Fruit fly (Drosophila melanogaster) whole organism, embryonic: Measurements from ENCODE around the gene Nckx30C.
A peak's percentile ranks its signal among the peaks of the same experiment; 100 is the strongest.

Source experiments
- Abd-B ChIP-seq: fragments of 200-800 bp; sonication (Bioruptor generic); optimal IDR thresholded peaks from 2 replicates; lab custom pipeline; 2018; ENCODE audit warnings: missing biosample characterization, mild to moderate bottlenecking, missing genetic modification characterization, moderate library complexity
- C15 ChIP-seq: fragments of 200-800 bp; sonication (Bioruptor generic); IDR thresholded peaks from 3 replicates; pipeline ENCODE4 v1.3.6; 2022; ENCODE audit warnings: missing biosample characterization, missing genetic modification characterization
- CG11560 ChIP-seq: fragments of 200-800 bp; sonication (Bioruptor generic); IDR thresholded peaks from 3 replicates; pipeline ENCODE4 v1.3.6; 2022; ENCODE audit warnings: missing biosample characterization, missing genetic modification characterization
- CG12155 ChIP-seq: fragments of 200-800 bp; sonication (Bioruptor generic); optimal IDR thresholded peaks from 3 replicates; lab custom pipeline; 2016; ENCODE audit warnings: missing biosample characterization, missing genetic modification characterization
- CG14014 ChIP-seq: fragments of 200-800 bp; sonication (Bioruptor generic); IDR thresholded peaks from 2 replicates; pipeline ENCODE4 v1.3.6; 2022; ENCODE audit warnings: missing biosample characterization, missing genetic modification characterization
- CG15479 ChIP-seq: fragments of 200-800 bp; sonication (Bioruptor generic); optimal IDR thresholded peaks from 3 replicates; lab custom pipeline; 2019; ENCODE audit warnings: missing biosample characterization, mild to moderate bottlenecking, missing genetic modification characterization, moderate library complexity
- CG17186 ChIP-seq: fragments of 200-800 bp; sonication (Bioruptor generic); optimal IDR thresholded peaks from 3 replicates; lab custom pipeline; 2017; ENCODE audit warnings: missing biosample characterization, missing genetic modification reagents, missing genetic modification characterization
- CG17361 ChIP-seq: fragments of 200-800 bp; sonication (Bioruptor generic); IDR thresholded peaks from 3 replicates; pipeline ENCODE4 v1.3.6; 2022; ENCODE audit warnings: missing biosample characterization, missing genetic modification characterization
- CG2889 ChIP-seq: fragments of 200-800 bp; sonication (Bioruptor generic); IDR thresholded peaks from 3 replicates; pipeline ENCODE4 v1.3.6; 2022; ENCODE audit warnings: missing biosample characterization, missing genetic modification characterization
- CG30020 ChIP-seq: fragments of 200-800 bp; optimal IDR thresholded peaks from 2 replicates; lab custom pipeline; 2019; ENCODE audit warnings: missing biosample characterization, mild to moderate bottlenecking, missing genetic modification characterization, moderate library complexity
- CG30431 ChIP-seq: fragments of 200-800 bp; sonication (Bioruptor generic); optimal IDR thresholded peaks from 2 replicates; lab custom pipeline; 2017; ENCODE audit warnings: missing biosample characterization, missing genetic modification characterization
- CG31365 ChIP-seq: fragments of 200-800 bp; sonication (Bioruptor generic); optimal IDR thresholded peaks from 2 replicates; lab custom pipeline; 2018; ENCODE audit warnings: missing biosample characterization, mild to moderate bottlenecking, missing genetic modification characterization
- CG33557 ChIP-seq: fragments of 200-800 bp; sonication (Bioruptor generic); optimal IDR thresholded peaks from 2 replicates; lab custom pipeline; 2019; ENCODE audit warnings: missing biosample characterization, mild to moderate bottlenecking, missing genetic modification characterization, moderate library complexity
- CG4404 ChIP-seq: fragments of 200-800 bp; sonication (Bioruptor generic); IDR thresholded peaks from 2 replicates; pipeline ENCODE4 v1.3.6; 2022; ENCODE audit warnings: missing biosample characterization, missing genetic modification characterization
- CG8478 ChIP-seq: fragments of >200 bp; optimal IDR thresholded peaks from 2 replicates; lab custom pipeline; 2018
- CG8924 ChIP-seq: fragments of 200-800 bp; optimal IDR thresholded peaks from 3 replicates; lab custom pipeline; 2019; ENCODE audit warnings: missing biosample characterization, mild to moderate bottlenecking, missing genetic modification characterization, moderate library complexity
- CG9876 ChIP-seq: fragments of 200-800 bp; sonication (Bioruptor generic); optimal IDR thresholded peaks from 2 replicates; lab custom pipeline; 2016; ENCODE audit warnings: missing biosample characterization, missing genetic modification characterization
- Deaf1 ChIP-seq: fragments of 200-800 bp; optimal IDR thresholded peaks from 3 replicates; lab custom pipeline; 2019; ENCODE audit warnings: missing biosample characterization, mild to moderate bottlenecking, missing genetic modification characterization, moderate library complexity
- Dip2 ChIP-seq: fragments of 200-800 bp; sonication (Bioruptor generic); IDR thresholded peaks from 2 replicates; pipeline ENCODE4 v1.3.6; 2022; ENCODE audit warnings: missing biosample characterization, missing genetic modification characterization
- ERR ChIP-seq: fragments of 200-800 bp; sonication (Bioruptor generic); optimal IDR thresholded peaks from 2 replicates; lab custom pipeline; 2016; ENCODE audit warnings: missing biosample characterization, missing genetic modification characterization
- Ets65A ChIP-seq: fragments of 200-800 bp; sonication (Bioruptor generic); peaks from one replicate; lab custom pipeline; 2016; ENCODE audit warnings: missing biosample characterization, missing genetic modification characterization
- H2.0 ChIP-seq: fragments of 200-800 bp; sonication (Bioruptor generic); IDR thresholded peaks from 2 replicates; pipeline ENCODE4 v1.3.6; 2022; ENCODE audit warnings: missing biosample characterization, missing genetic modification characterization
- HLH54F ChIP-seq: fragments of 200-800 bp; sonication (Bioruptor generic); optimal IDR thresholded peaks from 3 replicates; lab custom pipeline; 2016; ENCODE audit warnings: missing biosample characterization, missing genetic modification characterization
- Hsf ChIP-seq: fragments of 200-800 bp; sonication (Bioruptor generic); optimal IDR thresholded peaks from 3 replicates; lab custom pipeline; 2016; ENCODE audit warnings: missing biosample characterization, missing genetic modification characterization
- Med ChIP-seq: fragments of 200-800 bp; sonication (Bioruptor generic); peaks from one replicate; lab custom pipeline; 2016; ENCODE audit warnings: missing biosample characterization, missing genetic modification characterization, mild to moderate bottlenecking, inconsistent platforms, moderate library complexity
- Mrtf ChIP-seq: fragments of 200-800 bp; sonication (Bioruptor generic); IDR thresholded peaks from 3 replicates; pipeline ENCODE4 v1.3.6; 2022; ENCODE audit warnings: missing biosample characterization, missing genetic modification characterization
- Oli ChIP-seq: fragments of 200-800 bp; sonication (Bioruptor generic); optimal IDR thresholded peaks from 2 replicates; lab custom pipeline; 2018; ENCODE audit warnings: missing biosample characterization, mild to moderate bottlenecking, missing genetic modification characterization, moderate library complexity
- Pdp1 ChIP-seq, 2 experiments: fragments of 200-800 bp; sonication (Bioruptor generic); optimal IDR thresholded peaks; 3 replicates each; lab custom pipeline; 2016; ENCODE audit warnings: missing biosample characterization in 2 of 2, missing genetic modification characterization in 2 of 2, mild to moderate bottlenecking in 1 of 2, moderate library complexity in 1 of 2
- Sry-β ChIP-seq: fragments of 200-800 bp; sonication (Bioruptor generic); optimal IDR thresholded peaks from 2 replicates; lab custom pipeline; 2018; ENCODE audit warnings: missing biosample characterization, mild to moderate bottlenecking, missing genetic modification characterization, moderate library complexity
- Vsx1 ChIP-seq: fragments of 200-800 bp; sonication (Bioruptor generic); optimal IDR thresholded peaks from 2 replicates; lab custom pipeline; 2017; ENCODE audit warnings: missing biosample characterization, mild to moderate bottlenecking, missing genetic modification characterization, missing genetic modification reagents
- cg ChIP-seq: fragments of 200-800 bp; sonication (Bioruptor generic); optimal IDR thresholded peaks from 3 replicates; lab custom pipeline; 2019; ENCODE audit warnings: missing biosample characterization, mild to moderate bottlenecking, missing genetic modification characterization, moderate library complexity
- corto ChIP-seq: fragments of 200-800 bp; sonication (Bioruptor generic); optimal IDR thresholded peaks from 2 replicates; lab custom pipeline; 2016; ENCODE audit warnings: missing biosample characterization, mild to moderate bottlenecking, missing genetic modification characterization, moderate library complexity
- crol ChIP-seq: fragments of 200-800 bp; sonication (Bioruptor generic); IDR thresholded peaks from 2 replicates; pipeline ENCODE4 v1.3.6; 2022; ENCODE audit warnings: missing biosample characterization, missing genetic modification characterization
- da ChIP-seq: fragments of 200-800 bp; sonication (Bioruptor generic); optimal IDR thresholded peaks from 2 replicates; lab custom pipeline; 2016; ENCODE audit warnings: missing biosample characterization, missing genetic modification characterization
- dimm ChIP-seq: fragments of 200-800 bp; sonication (Bioruptor generic); IDR thresholded peaks from 2 replicates; pipeline ENCODE4 v1.3.6; 2022; ENCODE audit warnings: missing biosample characterization, missing genetic modification characterization
- dmrt11E ChIP-seq: fragments of 200-800 bp; sonication (Bioruptor generic); optimal IDR thresholded peaks from 3 replicates; lab custom pipeline; 2018; ENCODE audit warnings: missing biosample characterization, mild to moderate bottlenecking, missing genetic modification characterization, moderate library complexity
- hbn ChIP-seq: fragments of 200-800 bp; sonication (Bioruptor generic); IDR thresholded peaks from 2 replicates; pipeline ENCODE4 v1.3.6; 2022; ENCODE audit warnings: missing biosample characterization, missing genetic modification characterization; ENCODE audit not compliant: partially characterized antibody
- hkb ChIP-seq, 2 experiments: fragments of 200-800 bp in 1 of 2; fragments of >200 bp in 1 of 2; sonication (Bioruptor generic) in 1 of 2; IDR thresholded peaks in 1 of 2; optimal IDR thresholded peaks in 1 of 2; 2 replicates each; pipeline versions ENCODE4 v1.3.6 to Lab custom; 2017 to 2022; ENCODE audit warnings: missing biosample characterization in 1 of 2, missing genetic modification characterization in 1 of 2
- lab ChIP-seq: fragments of 200-800 bp; sonication (Bioruptor generic); optimal IDR thresholded peaks from 3 replicates; lab custom pipeline; 2017; ENCODE audit warnings: missing biosample characterization, missing genetic modification characterization, mild to moderate bottlenecking, moderate library complexity, missing genetic modification reagents
- nom ChIP-seq: fragments of 200-800 bp; sonication (Bioruptor generic); optimal IDR thresholded peaks from 2 replicates; lab custom pipeline; 2017; ENCODE audit warnings: missing biosample characterization, missing genetic modification characterization, mild to moderate bottlenecking, moderate library complexity, missing genetic modification reagents
- pb ChIP-seq: fragments of 200-800 bp; sonication (Bioruptor generic); optimal IDR thresholded peaks from 3 replicates; lab custom pipeline; 2016; ENCODE audit warnings: missing biosample characterization, missing genetic modification characterization
- pita ChIP-seq: fragments of 200-800 bp; sonication (Bioruptor generic); optimal IDR thresholded peaks from 2 replicates; lab custom pipeline; 2017; ENCODE audit warnings: missing biosample characterization, mild to moderate bottlenecking, missing genetic modification characterization
- scrt ChIP-seq: fragments of 200-800 bp; sonication (Bioruptor generic); optimal IDR thresholded peaks from 2 replicates; lab custom pipeline; 2018; ENCODE audit warnings: missing biosample characterization, mild to moderate bottlenecking, missing genetic modification characterization, moderate library complexity
- shn ChIP-seq: fragments of 200-800 bp; sonication (Bioruptor generic); optimal IDR thresholded peaks from 3 replicates; lab custom pipeline; 2016; ENCODE audit warnings: missing biosample characterization, missing genetic modification characterization
- sug ChIP-seq: fragments of 200-800 bp; optimal IDR thresholded peaks from 2 replicates; lab custom pipeline; 2019; ENCODE audit warnings: missing biosample characterization, mild to moderate bottlenecking, missing genetic modification characterization, moderate library complexity
- unc-4 ChIP-seq: fragments of 200-800 bp; sonication (Bioruptor generic); IDR thresholded peaks from 2 replicates; pipeline ENCODE4 v1.3.6; 2022; ENCODE audit warnings: missing biosample characterization, missing genetic modification characterization; ENCODE audit not compliant: partially characterized antibody
- unpg ChIP-seq: fragments of 200-800 bp; sonication (Bioruptor generic); optimal IDR thresholded peaks from 3 replicates; lab custom pipeline; 2018; ENCODE audit warnings: missing biosample characterization, mild to moderate bottlenecking, missing genetic modification characterization, moderate library complexity
- wek ChIP-seq: fragments of 200-800 bp; sonication (Bioruptor generic); optimal IDR thresholded peaks from 3 replicates; lab custom pipeline; 2018; ENCODE audit warnings: missing biosample characterization, mild to moderate bottlenecking, missing genetic modification characterization, moderate library complexity
- zen2 ChIP-seq: fragments of 200-800 bp; sonication (Bioruptor generic); IDR thresholded peaks from 3 replicates; pipeline ENCODE4 v1.3.6; 2022; ENCODE audit warnings: missing biosample characterization, missing genetic modification characterization; ENCODE audit not compliant: partially characterized antibody
- zfh1 ChIP-seq: fragments of 200-800 bp; sonication (Bioruptor generic); IDR thresholded peaks from 3 replicates; pipeline ENCODE4 v1.3.6; 2022; ENCODE audit warnings: missing biosample characterization, missing genetic modification characterization

The Nckx30C gene

DNA sequence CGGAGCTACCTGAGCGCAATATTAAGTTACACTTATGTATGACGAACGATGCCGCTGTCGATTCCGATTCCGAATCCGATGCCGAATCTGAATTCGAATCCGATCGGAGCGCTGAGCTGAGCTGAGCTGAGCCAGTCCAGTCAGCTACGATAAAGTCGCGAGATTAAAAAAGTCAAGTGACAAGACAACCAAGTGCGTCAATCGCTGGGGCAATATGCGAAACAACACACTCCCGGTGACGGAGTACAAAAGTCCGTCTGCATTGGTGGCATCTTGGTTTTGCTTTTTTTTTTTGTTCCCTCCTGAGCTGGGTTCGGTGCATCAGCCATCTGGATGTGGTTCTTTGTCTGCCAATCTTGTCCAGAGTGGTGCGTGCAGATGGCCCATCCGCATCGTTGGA lies 33.5 kb upstream of the Nckx30C start:
- TF ChIP-seq CG2889 (GFP tag; lab: Robert Waterston, UW), result no peak
- no peak for TF ChIP-seq da (GFP tag; lab: Kevin White, UChicago)
- no peak for TF ChIP-seq CG4404
- TF ChIP-seq CG30020, result no peak
- TF ChIP-seq Deaf1 (tag; lab: Kevin White, UChicago), result peak; percentile 20
- TF ChIP-seq CG30431 (GFP tag; lab: Kevin White, UChicago), result no peak
- no peak for TF ChIP-seq Sry-β (GFP tag; lab: Kevin White, UChicago)
- TF ChIP-seq Ets65A, result peak; percentile 60
- peak; percentile 33 for TF ChIP-seq nom (GFP tag; lab: Kevin White, UChicago)

DNA sequence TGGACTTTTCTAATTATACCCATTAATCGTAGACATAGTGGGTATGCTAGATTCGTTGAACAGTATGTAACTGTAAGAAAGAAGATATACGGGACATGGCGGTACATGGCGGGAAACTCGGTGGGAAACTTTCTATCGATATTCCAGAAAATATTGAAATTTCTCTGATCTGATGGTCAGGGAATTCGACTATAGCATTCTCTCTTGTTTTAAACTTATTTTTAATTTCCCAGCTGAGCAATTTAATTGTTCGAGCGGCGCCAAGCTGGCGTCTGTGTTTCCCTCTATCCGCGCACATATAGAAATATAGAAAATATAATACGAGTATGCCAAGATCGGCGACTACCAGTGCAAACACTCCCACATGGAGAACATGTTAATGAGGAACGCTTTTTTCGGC lies 32.9 kb upstream of the Nckx30C start:
- TF ChIP-seq Pdp1 (GFP tag; optimal IDR thresholded peaks at IDR 0.05; lab: Kevin White, UChicago), result no peak
- TF ChIP-seq unc-4 (GFP tag; lab: Robert Waterston, UW), result no peak
- TF ChIP-seq Mrtf (GFP tag; lab: Robert Waterston, UW), result no peak
- no peak for TF ChIP-seq pita (GFP tag; lab: Kevin White, UChicago)
- no peak for TF ChIP-seq CG9876 (GFP tag; lab: Kevin White, UChicago)
- TF ChIP-seq unpg, result peak; percentile 26
- no peak for TF ChIP-seq ERR
- TF ChIP-seq CG11560 (tag; lab: Robert Waterston, UW), result no peak
- TF ChIP-seq scrt, result no peak
- peak; percentile 29 for TF ChIP-seq shn (GFP tag; lab: Kevin White, UChicago)
- no peak for TF ChIP-seq cg (GFP tag; lab: Kevin White, UChicago)
- TF ChIP-seq Vsx1, result no peak
- no peak for TF ChIP-seq zfh1 (GFP tag; lab: Robert Waterston, UW)
- no peak for TF ChIP-seq crol (GFP tag; lab: Robert Waterston, UW)
- peak; percentile 34 for TF ChIP-seq lab (GFP tag; lab: Kevin White, UChicago)
- TF ChIP-seq CG17361 (GFP tag; lab: Robert Waterston, UW), result 0 out of 3 replicates have a peak, but pooled peaks have one; percentile 15
- no peak for TF ChIP-seq CG14014 (GFP tag; lab: Robert Waterston, UW)
- TF ChIP-seq HLH54F (GFP tag; lab: Kevin White, UChicago), result peak; percentile 15
- no peak for TF ChIP-seq CG15479 (GFP tag; lab: Kevin White, UChicago)
- no peak for TF ChIP-seq dimm (GFP tag; lab: Robert Waterston, UW)
- TF ChIP-seq hbn (GFP tag; lab: Robert Waterston, UW), result no peak
- TF ChIP-seq Dip2 (GFP tag; lab: Robert Waterston, UW), result no peak
- TF ChIP-seq corto (GFP tag; lab: Kevin White, UChicago), result no peak
- peak; percentile 87 for TF ChIP-seq Med (GFP tag; lab: Kevin White, UChicago)
- no peak for TF ChIP-seq Hsf (GFP tag; lab: Kevin White, UChicago)
- no peak for TF ChIP-seq wek (GFP tag; lab: Kevin White, UChicago)
- peak; percentile 1 for TF ChIP-seq Oli (tag; lab: Kevin White, UChicago)
- TF ChIP-seq dmrt11E, result no peak
- 0 out of 3 replicates have a peak, but pooled peaks have one; percentile 4 for TF ChIP-seq zen2 (GFP tag; lab: Robert Waterston, UW)
- TF ChIP-seq H2.0, result peak; percentile 21; the same call in 1 of the 2 replicates
- TF ChIP-seq CG31365 (tag; lab: Kevin White, UChicago), result no peak
- TF ChIP-seq CG8924 (tag; lab: Kevin White, UChicago), result peak; percentile 25
- TF ChIP-seq CG33557 (GFP tag; lab: Kevin White, UChicago), result no peak
- TF ChIP-seq hkb (optimal IDR thresholded peaks at IDR 0.05; lab: Kevin White, UChicago), result no peak
- no peak for TF ChIP-seq hkb (GFP tag; IDR thresholded peaks at IDR 0.05; lab: Robert Waterston, UW)
- no peak for TF ChIP-seq CG17186 (GFP tag; lab: Kevin White, UChicago)
- peak; percentile 6 for TF ChIP-seq sug (tag; lab: Kevin White, UChicago)
- TF ChIP-seq CG8478 (lab: Kevin White, UChicago), result no peak
- TF ChIP-seq CG12155, result peak; percentile 29
- TF ChIP-seq pb (GFP tag; lab: Kevin White, UChicago), result no peak
- TF ChIP-seq C15 (GFP tag; lab: Robert Waterston, UW), result no peak
- no peak for TF ChIP-seq Abd-B
